Worm (Caenorhabditis elegans) whole organism, L1 larva: ENCODE data around the gene sup-12.

ENCODE experiments used
- C16A3.4 ChIP-seq: fragments of 150-350 bp; optimal IDR thresholded peaks from 2 replicates; lab custom pipeline; 2014; ENCODE audit warnings: missing biosample characterization, missing genetic modification characterization
- F16B12.6 ChIP-seq: fragments of 150-350 bp; optimal IDR thresholded peaks from 2 replicates; lab custom pipeline; 2014; ENCODE audit warnings: missing biosample characterization, missing genetic modification characterization
- alr-1 ChIP-seq: fragments of 200-800 bp; sonication (Bioruptor generic); optimal IDR thresholded peaks from 2 replicates; lab custom pipeline; 2018; ENCODE audit warnings: borderline replicate concordance, mild to moderate bottlenecking, missing genetic modification characterization, missing compliant biosample characterization
- ama-1 ChIP-seq: fragments of 150-350 bp; optimal IDR thresholded peaks from 2 replicates; lab custom pipeline; 2014
- ceh-63 ChIP-seq: fragments of 200-800 bp; sonication (Bioruptor generic); optimal IDR thresholded peaks from 2 replicates; lab custom pipeline; 2018; ENCODE audit warnings: mild to moderate bottlenecking, missing genetic modification characterization, missing compliant biosample characterization
- ceh-8 ChIP-seq: fragments of 200-800 bp; sonication (Bioruptor generic); optimal IDR thresholded peaks from 2 replicates; lab custom pipeline; 2018; ENCODE audit warnings: mild to moderate bottlenecking, missing genetic modification characterization, moderate library complexity, missing compliant biosample characterization
- ceh-90 ChIP-seq: sonication (generic microtip); optimal IDR thresholded peaks from 2 replicates; lab custom pipeline; 2016; ENCODE audit warnings: missing genetic modification characterization, missing compliant biosample characterization
- dsc-1 ChIP-seq: sonication (generic microtip); optimal IDR thresholded peaks from 2 replicates; lab custom pipeline; 2016; ENCODE audit warnings: mild to moderate bottlenecking, missing genetic modification characterization, missing compliant biosample characterization
- efl-1 ChIP-seq, 4 experiments: fragments of 150-350 bp; optimal IDR thresholded peaks in 3 of 4; peaks in 1 of 4; 1 replicate in 1 of 4; 2 replicates in 3 of 4; lab custom pipeline; 2014; ENCODE audit warnings: missing biosample characterization in 2 of 4, missing genetic modification characterization in 2 of 4, missing genetic modification reagents in 2 of 4
- fkh-10 ChIP-seq: sonication (generic microtip); optimal IDR thresholded peaks from 2 replicates; lab custom pipeline; 2017; ENCODE audit warnings: missing biosample characterization, missing genetic modification reagents, missing genetic modification characterization
- fkh-4 ChIP-seq: sonication (generic microtip); optimal IDR thresholded peaks from 2 replicates; lab custom pipeline; 2016; ENCODE audit warnings: missing compliant biosample characterization, missing genetic modification characterization, borderline replicate concordance
- hlh-17 ChIP-seq: fragments of 200-800 bp; sonication (Bioruptor generic); optimal IDR thresholded peaks from 2 replicates; lab custom pipeline; 2018; ENCODE audit warnings: missing genetic modification characterization, mild to moderate bottlenecking, missing compliant biosample characterization, moderate library complexity, borderline replicate concordance
- isw-1 ChIP-seq: fragments of 200-800 bp; sonication (Bioruptor generic); IDR thresholded peaks from 2 replicates; pipeline ENCODE4 v1.3.6; 2022; ENCODE audit warnings: missing genetic modification characterization, missing compliant biosample characterization
- lin-14 ChIP-seq: fragments of 200-800 bp; sonication (Bioruptor generic); optimal IDR thresholded peaks from 2 replicates; lab custom pipeline; 2018; ENCODE audit warnings: mild to moderate bottlenecking, missing genetic modification characterization, moderate library complexity, missing compliant biosample characterization
- lsy-2 ChIP-seq, 2 experiments: fragments of 150-350 bp; optimal IDR thresholded peaks; 2 replicates each; lab custom pipeline; 2014; ENCODE audit warnings: missing biosample characterization in 2 of 2, missing genetic modification characterization in 2 of 2
- mab-9 ChIP-seq: fragments of 200-800 bp; sonication (Bioruptor generic); IDR thresholded peaks from 2 replicates; pipeline ENCODE4 v1.3.6; 2022; ENCODE audit warnings: missing genetic modification reagents, missing genetic modification characterization, missing compliant biosample characterization
- nhr-12 ChIP-seq: sonication (generic microtip); optimal IDR thresholded peaks from 2 replicates; lab custom pipeline; 2017; ENCODE audit warnings: missing biosample characterization, missing genetic modification characterization
- nhr-19 ChIP-seq: fragments of 200-800 bp; sonication (Bioruptor generic); conservative IDR thresholded peaks from 2 replicates; pipeline ENCODE4 v1.3.6; 2022; ENCODE audit warnings: missing genetic modification characterization, missing compliant biosample characterization
- nhr-20 ChIP-seq: sonication (generic microtip); optimal IDR thresholded peaks from 2 replicates; lab custom pipeline; 2016; ENCODE audit warnings: mild to moderate bottlenecking, missing genetic modification characterization, missing compliant biosample characterization
- nhr-71 ChIP-seq: sonication (generic microtip); optimal IDR thresholded peaks from 2 replicates; lab custom pipeline; 2016; ENCODE audit warnings: mild to moderate bottlenecking, missing genetic modification characterization, moderate library complexity, missing compliant biosample characterization
- nhr-76 ChIP-seq: sonication (generic microtip); optimal IDR thresholded peaks from 2 replicates; lab custom pipeline; 2017; ENCODE audit warnings: missing biosample characterization, missing genetic modification characterization
- nhr-85 ChIP-seq: sonication (generic microtip); peaks from one replicate; lab custom pipeline; 2016; ENCODE audit warnings: missing genetic modification characterization, inconsistent platforms, missing compliant biosample characterization
- pax-3 ChIP-seq: fragments of 200-800 bp; sonication (Bioruptor generic); optimal IDR thresholded peaks from 2 replicates; lab custom pipeline; 2018; ENCODE audit warnings: mild to moderate bottlenecking, missing genetic modification characterization, moderate library complexity, missing compliant biosample characterization
- pqm-1 ChIP-seq: sonication (generic microtip); optimal IDR thresholded peaks from 3 replicates; lab custom pipeline; 2017; ENCODE audit warnings: missing biosample characterization, missing genetic modification characterization
- rnt-1 ChIP-seq: sonication (generic microtip); optimal IDR thresholded peaks from 2 replicates; lab custom pipeline; 2016; ENCODE audit warnings: mild to moderate bottlenecking, missing genetic modification characterization, moderate library complexity, missing compliant biosample characterization
- sox-4 ChIP-seq: sonication (generic microtip); optimal IDR thresholded peaks from 2 replicates; lab custom pipeline; 2016; ENCODE audit warnings: missing genetic modification characterization, missing compliant biosample characterization
- unc-30 ChIP-seq: sonication (generic microtip); optimal IDR thresholded peaks from 2 replicates; lab custom pipeline; 2017; ENCODE audit warnings: missing biosample characterization, missing genetic modification characterization
- unc-98 ChIP-seq: fragments of 200-800 bp; sonication (Bioruptor generic); IDR thresholded peaks from 2 replicates; pipeline ENCODE4 v1.3.6; 2022; ENCODE audit warnings: missing genetic modification characterization, missing compliant biosample characterization

The sup-12 gene

ce11 chrX:3904568-3904967 lies at the start of gene sup-12:
Gene sup-12 (plus strand): TSS chrX:3904584.
- TF ChIP-seq dsc-1 (tag; lab: Kevin White, UChicago) (peak; percentile 85), fkh-4 (peak; percentile 31), unc-30 (tag; lab: Kevin White, UChicago) (no peak)

ce11 chrX:3855717-3856116 lies 48.7 kb upstream of the sup-12 start:
- TF ChIP-seq efl-1 (optimal IDR thresholded peaks at IDR 0.05; lab: Kevin White, UChicago) (no peak), efl-1 (GFP tag; optimal IDR thresholded peaks at IDR 0.05 in 1 of 2; lab: Kevin White, UChicago) (peak in 1 of 2 experiments; percentile 17), ceh-90 (tag; lab: Kevin White, UChicago) (no peak), lin-14 (peak; percentile 24), ceh-8 (GFP tag; lab: Kevin White, UChicago) (no peak)

- TF ChIP-seq nhr-12 (tag; lab: Kevin White, UChicago) (no peak), efl-1 (optimal IDR thresholded peaks at IDR 0.05; lab: Kevin White, UChicago) (no peak), efl-1 (GFP tag; optimal IDR thresholded peaks at IDR 0.05 in 1 of 2; lab: Kevin White, UChicago) (peak in 1 of 2 experiments; percentile 38)
Observed at ce11 chrX:3857697-3858096, 46.7 kb upstream of the sup-12 start, which contains the start of gene ceh-18. Gene ceh-18 (minus strand): TSS chrX:3857797.

ce11 chrX:3858355-3858754 lies 46.0 kb upstream of the sup-12 start:
- TF ChIP-seq nhr-20 (tag; lab: Kevin White, UChicago) (no peak), fkh-10 (GFP tag; lab: Kevin White, UChicago) (no peak), fkh-4 (no peak)
- TF ChIP-seq, all 84 proteins: peak for 0

ce11 chrX:3859449-3859848 lies 44.9 kb upstream of the sup-12 start:
- TF ChIP-seq pqm-1, result no peak
- no peak for TF ChIP-seq unc-30 (tag; lab: Kevin White, UChicago)
- TF ChIP-seq ama-1 (lab: Kevin White, UChicago), result no peak
- TF ChIP-seq unc-98, result no peak
- TF ChIP-seq mab-9 (GFP tag; lab: Robert Waterston, UW), result no peak
- no peak for TF ChIP-seq F16B12.6 (tag; lab: Kevin White, UChicago)
- TF ChIP-seq hlh-17 (GFP tag; lab: Kevin White, UChicago), result no peak
- no peak for TF ChIP-seq pax-3 (tag; lab: Kevin White, UChicago)
- TF ChIP-seq nhr-71 (tag; lab: Kevin White, UChicago), result no peak
- no peak for TF ChIP-seq sox-4 (tag; lab: Kevin White, UChicago)
- no peak for TF ChIP-seq lsy-2 (tag; optimal IDR thresholded peaks at IDR 0.05; lab: Kevin White, UChicago)
- no peak for TF ChIP-seq alr-1 (tag; lab: Kevin White, UChicago)
- no peak for TF ChIP-seq C16A3.4 (tag; lab: Kevin White, UChicago)
- TF ChIP-seq, all 84 proteins: peak for 0

- TF ChIP-seq nhr-76 (tag; lab: Kevin White, UChicago) (no peak), sox-4 (tag; lab: Kevin White, UChicago) (no peak), nhr-19 (GFP tag; lab: Robert Waterston, UW) (0 out of 2 replicates have a peak, but pooled peaks have one; percentile 12), nhr-71 (tag; lab: Kevin White, UChicago) (peak; percentile 44), lin-14 (peak; percentile 35), isw-1 (GFP tag; lab: Robert Waterston, UW) (no peak), dsc-1 (tag; lab: Kevin White, UChicago) (no peak), rnt-1 (tag; lab: Kevin White, UChicago) (peak; percentile 69)
Observed at ce11 chrX:3861294-3861693, 43.1 kb upstream of the sup-12 start.

- no peak for TF ChIP-seq ceh-63 (GFP tag; lab: Kevin White, UChicago)
- TF ChIP-seq nhr-85 (tag; lab: Kevin White, UChicago), result peak; percentile 65
Observed at ce11 chrX:3866197-3866596, 38.2 kb upstream of the sup-12 start.
